Fruit fly (Drosophila melanogaster) whole organism, embryonic: ENCODE results near the gene Alms1a.
A peak's percentile ranks its signal among the peaks of the same experiment; 100 is the strongest.

Experiments used
- Awh ChIP-seq: fragments of 200-800 bp; sonication (Bioruptor generic); IDR thresholded peaks from 2 replicates; pipeline ENCODE4, ENCODE4 v1.3.6; 2022; ENCODE audit warnings: missing biosample characterization, missing genetic modification characterization
- CG10147 ChIP-seq: fragments of 200-800 bp; sonication (Bioruptor generic); optimal IDR thresholded peaks from 2 replicates; lab custom pipeline; 2019; ENCODE audit warnings: missing biosample characterization, mild to moderate bottlenecking, missing genetic modification characterization, moderate library complexity
- CG11560 ChIP-seq: fragments of 200-800 bp; sonication (Bioruptor generic); IDR thresholded peaks from 3 replicates; pipeline ENCODE4 v1.3.6; 2022; ENCODE audit warnings: missing biosample characterization, missing genetic modification characterization
- CG12104 ChIP-seq: fragments of 200-800 bp; sonication (Bioruptor generic); optimal IDR thresholded peaks from 3 replicates; lab custom pipeline; 2016; ENCODE audit warnings: missing biosample characterization, missing genetic modification characterization
- CG14050 ChIP-seq: fragments of 200-800 bp; sonication (Bioruptor generic); IDR thresholded peaks from 3 replicates; pipeline ENCODE4 v1.3.6; 2022; ENCODE audit warnings: missing biosample characterization, missing genetic modification characterization
- CG14710 ChIP-seq: fragments of 200-800 bp; sonication (Bioruptor generic); optimal IDR thresholded peaks from 3 replicates; lab custom pipeline; 2019; ENCODE audit warnings: missing biosample characterization, mild to moderate bottlenecking, missing genetic modification characterization, moderate library complexity
- CG15073 ChIP-seq: fragments of 200-800 bp; sonication (Bioruptor generic); optimal IDR thresholded peaks from 2 replicates; lab custom pipeline; 2016; ENCODE audit warnings: missing biosample characterization, missing genetic modification characterization
- CG15696 ChIP-seq: fragments of 200-800 bp; sonication (Bioruptor generic); optimal IDR thresholded peaks from 2 replicates; lab custom pipeline; 2019; ENCODE audit warnings: missing biosample characterization, mild to moderate bottlenecking, missing genetic modification characterization, moderate library complexity
- CG17186 ChIP-seq: fragments of 200-800 bp; sonication (Bioruptor generic); optimal IDR thresholded peaks from 3 replicates; lab custom pipeline; 2017; ENCODE audit warnings: missing biosample characterization, missing genetic modification reagents, missing genetic modification characterization
- CG17361 ChIP-seq: fragments of 200-800 bp; sonication (Bioruptor generic); IDR thresholded peaks from 3 replicates; pipeline ENCODE4 v1.3.6; 2022; ENCODE audit warnings: missing biosample characterization, missing genetic modification characterization
- CG2129 ChIP-seq: fragments of 200-800 bp; sonication (Bioruptor generic); IDR thresholded peaks from 2 replicates; pipeline ENCODE4 v1.3.6; 2022; ENCODE audit warnings: missing biosample characterization, missing genetic modification characterization; ENCODE audit not compliant: partially characterized antibody
- CG2712 ChIP-seq: fragments of 200-800 bp; optimal IDR thresholded peaks from 3 replicates; lab custom pipeline; 2019; ENCODE audit warnings: missing biosample characterization, mild to moderate bottlenecking, missing genetic modification characterization, moderate library complexity
- CG31388 ChIP-seq: fragments of 200-800 bp; sonication (Bioruptor generic); optimal IDR thresholded peaks from 2 replicates; lab custom pipeline; 2016; ENCODE audit warnings: missing biosample characterization, missing genetic modification characterization
- CG34422 ChIP-seq: fragments of 200-800 bp; sonication (Bioruptor generic); IDR thresholded peaks from 3 replicates; pipeline ENCODE4 v1.3.6; 2022; ENCODE audit warnings: missing biosample characterization, missing genetic modification characterization
- CG3726 ChIP-seq: fragments of 200-800 bp; sonication (Bioruptor generic); IDR thresholded peaks from 3 replicates; pipeline ENCODE4, ENCODE4 v1.3.6; 2022; ENCODE audit warnings: missing biosample characterization, missing genetic modification characterization
- CG8089 ChIP-seq: fragments of 200-800 bp; sonication (Bioruptor generic); optimal IDR thresholded peaks from 3 replicates; lab custom pipeline; 2016; ENCODE audit warnings: missing biosample characterization, missing genetic modification characterization
- CG9797 ChIP-seq: fragments of 200-800 bp; sonication (Bioruptor generic); optimal IDR thresholded peaks from 3 replicates; lab custom pipeline; 2018; ENCODE audit warnings: missing biosample characterization, mild to moderate bottlenecking, missing genetic modification characterization
- D ChIP-seq, 2 experiments: fragments of 200-800 bp in 1 of 2; fragments of >200 bp in 1 of 2; sonication (Bioruptor generic) in 1 of 2; optimal IDR thresholded peaks; 2 replicates in 1 of 2; 3 replicates in 1 of 2; lab custom pipeline; 2017; ENCODE audit warnings: mild to moderate bottlenecking in 1 of 2, missing biosample characterization in 1 of 2, missing genetic modification characterization in 1 of 2, missing genetic modification reagents in 1 of 2
- Dip2 ChIP-seq: fragments of 200-800 bp; sonication (Bioruptor generic); IDR thresholded peaks from 2 replicates; pipeline ENCODE4 v1.3.6; 2022; ENCODE audit warnings: missing biosample characterization, missing genetic modification characterization
- Doc2 ChIP-seq: fragments of 200-800 bp; sonication (Bioruptor generic); IDR thresholded peaks from 2 replicates; pipeline ENCODE4 v1.3.6; 2022; ENCODE audit warnings: missing biosample characterization, missing genetic modification characterization
- Dp ChIP-seq: fragments of 200-800 bp; sonication (Bioruptor generic); optimal IDR thresholded peaks from 2 replicates; lab custom pipeline; 2018; ENCODE audit warnings: missing biosample characterization, mild to moderate bottlenecking, missing genetic modification characterization, moderate library complexity
- Dref ChIP-seq: fragments of 200-800 bp; sonication (Bioruptor generic); IDR thresholded peaks from 2 replicates; pipeline ENCODE4 v1.3.6; 2022; ENCODE audit warnings: missing biosample characterization, missing genetic modification characterization
- E2f2 ChIP-seq: fragments of 200-800 bp; sonication (Bioruptor generic); IDR thresholded peaks from 2 replicates; pipeline ENCODE4 v1.3.6; 2022; ENCODE audit warnings: missing biosample characterization, missing genetic modification characterization
- Gsc ChIP-seq: fragments of 200-800 bp; sonication (Bioruptor generic); IDR thresholded peaks from 2 replicates; pipeline ENCODE4 v1.3.6; 2022; ENCODE audit warnings: missing biosample characterization, missing genetic modification characterization
- H15 ChIP-seq: fragments of 200-800 bp; sonication (Bioruptor generic); IDR thresholded peaks from 3 replicates; pipeline ENCODE4 v1.3.6; 2022; ENCODE audit warnings: missing biosample characterization, missing genetic modification characterization
- HLH3B ChIP-seq: fragments of 200-800 bp; sonication (Bioruptor generic); IDR thresholded peaks from 2 replicates; pipeline ENCODE4 v1.3.6; 2022; ENCODE audit warnings: missing biosample characterization, missing genetic modification characterization
- HLHmδ ChIP-seq: fragments of 200-800 bp; sonication (Bioruptor generic); optimal IDR thresholded peaks from 2 replicates; lab custom pipeline; 2018; ENCODE audit warnings: missing biosample characterization, mild to moderate bottlenecking, missing genetic modification characterization, moderate library complexity
- Lhr ChIP-seq: fragments of 200-800 bp; sonication (Bioruptor generic); optimal IDR thresholded peaks from 3 replicates; lab custom pipeline; 2017; ENCODE audit warnings: mild to moderate bottlenecking, missing biosample characterization, missing genetic modification reagents, missing genetic modification characterization
- Lpt ChIP-seq: fragments of >200 bp; optimal IDR thresholded peaks from 2 replicates; lab custom pipeline; 2018; ENCODE audit warnings: missing biosample characterization, missing genetic modification characterization
- Mes4 ChIP-seq: fragments of 200-800 bp; sonication (Bioruptor generic); optimal IDR thresholded peaks from 2 replicates; lab custom pipeline; 2016; ENCODE audit warnings: missing biosample characterization, missing genetic modification characterization
- Opbp ChIP-seq: fragments of 200-800 bp; sonication (Bioruptor generic); IDR thresholded peaks from 3 replicates; pipeline ENCODE4 v1.3.6; 2022; ENCODE audit warnings: missing biosample characterization, missing genetic modification characterization; ENCODE audit not compliant: partially characterized antibody
- Rfx ChIP-seq: fragments of 200-800 bp; sonication (Bioruptor generic); IDR thresholded peaks from 2 replicates; pipeline ENCODE4 v1.3.6; 2022; ENCODE audit warnings: missing biosample characterization, missing genetic modification characterization
- Sry-δ ChIP-seq: fragments of 200-800 bp; sonication (Bioruptor generic); optimal IDR thresholded peaks from 2 replicates; lab custom pipeline; 2016; ENCODE audit warnings: missing biosample characterization, missing genetic modification characterization
- Tbp ChIP-seq: fragments of >200 bp; optimal IDR thresholded peaks from 2 replicates; lab custom pipeline; 2018; ENCODE audit warnings: missing biosample characterization, missing genetic modification characterization
- Trl ChIP-seq, 3 experiments: fragments of >200 bp in 2 of 3; fragments of 200-800 bp in 1 of 3; sonication (Bioruptor generic) in 1 of 3; optimal IDR thresholded peaks; 2 replicates in 1 of 3; 3 replicates in 2 of 3; lab custom pipeline; 2016 to 2017; ENCODE audit warnings: missing biosample characterization in 1 of 3, missing genetic modification characterization in 1 of 3
- Usf ChIP-seq: fragments of 200-800 bp; sonication (Bioruptor generic); optimal IDR thresholded peaks from 2 replicates; lab custom pipeline; 2017; ENCODE audit warnings: missing genotype, missing biosample characterization, missing genetic modification characterization
- Xrp1 ChIP-seq: fragments of 200-800 bp; sonication (Bioruptor generic); IDR thresholded peaks from 2 replicates; pipeline ENCODE4 v1.3.6; 2022; ENCODE audit warnings: missing biosample characterization, missing genetic modification characterization
- al ChIP-seq: fragments of 200-800 bp; sonication (Bioruptor generic); IDR thresholded peaks from 2 replicates; pipeline ENCODE4 v1.3.6; 2022; ENCODE audit warnings: missing biosample characterization, missing genetic modification characterization
- btn ChIP-seq: fragments of 200-800 bp; sonication (Bioruptor generic); optimal IDR thresholded peaks from 2 replicates; lab custom pipeline; 2016; ENCODE audit warnings: missing biosample characterization, missing genetic modification characterization
- chinmo ChIP-seq: fragments of 200-800 bp; sonication (Bioruptor generic); IDR thresholded peaks from 4 replicates; pipeline ENCODE4 v1.3.6; 2022; ENCODE audit warnings: missing biosample characterization, missing genetic modification characterization; ENCODE audit not compliant: partially characterized antibody
- croc ChIP-seq: fragments of 200-800 bp; sonication (Bioruptor generic); conservative IDR thresholded peaks from 3 replicates; pipeline ENCODE4 v1.3.6; 2022; ENCODE audit warnings: missing biosample characterization, missing genetic modification characterization
- gce ChIP-seq: fragments of 200-800 bp; sonication (Bioruptor generic); IDR thresholded peaks from 3 replicates; pipeline ENCODE4 v1.3.6; 2022; ENCODE audit warnings: missing biosample characterization, missing genetic modification characterization
- gcm2 ChIP-seq: fragments of 200-800 bp; sonication (Bioruptor generic); optimal IDR thresholded peaks from 2 replicates; lab custom pipeline; 2016; ENCODE audit warnings: missing biosample characterization, missing genetic modification characterization
- ind ChIP-seq: fragments of 200-800 bp; sonication (Bioruptor generic); optimal IDR thresholded peaks from 3 replicates; lab custom pipeline; 2016; ENCODE audit warnings: missing biosample characterization, missing genetic modification characterization
- insv ChIP-seq, 2 experiments: fragments of 200-800 bp; sonication (Bioruptor generic); optimal IDR thresholded peaks; 3 replicates each; lab custom pipeline; 2016 to 2018; ENCODE audit warnings: missing biosample characterization in 2 of 2, missing genetic modification characterization in 2 of 2
- lmd ChIP-seq: fragments of 200-800 bp; sonication (Bioruptor generic); IDR thresholded peaks from 2 replicates; pipeline ENCODE4 v1.3.6; 2022; ENCODE audit warnings: missing biosample characterization, missing genetic modification characterization
- nerfin-1 ChIP-seq: fragments of 200-800 bp; sonication (Bioruptor generic); optimal IDR thresholded peaks from 3 replicates; lab custom pipeline; 2019; ENCODE audit warnings: missing biosample characterization, mild to moderate bottlenecking, missing genetic modification characterization, moderate library complexity
- pita ChIP-seq: fragments of 200-800 bp; sonication (Bioruptor generic); optimal IDR thresholded peaks from 2 replicates; lab custom pipeline; 2017; ENCODE audit warnings: missing biosample characterization, mild to moderate bottlenecking, missing genetic modification characterization
- rib ChIP-seq: fragments of 200-800 bp; sonication (Bioruptor generic); IDR thresholded peaks from 2 replicates; pipeline ENCODE4 v1.3.6; 2022; ENCODE audit warnings: missing biosample characterization, missing genetic modification characterization
- sug ChIP-seq: fragments of 200-800 bp; optimal IDR thresholded peaks from 2 replicates; lab custom pipeline; 2019; ENCODE audit warnings: missing biosample characterization, mild to moderate bottlenecking, missing genetic modification characterization, moderate library complexity

Alms1a gene

dm6 chrX:4684444-4684924, 48.7 kb upstream of the Alms1a start (continued):
- no peak for TF ChIP-seq CG15073 (GFP tag; lab: Kevin White, UChicago)
- TF ChIP-seq CG14710 (tag; lab: Kevin White, UChicago), result peak; percentile 95
- TF ChIP-seq HLH3B (GFP tag; lab: Robert Waterston, UW), result peak; percentile 88
- TF ChIP-seq Lhr, result peak; percentile 76
- peak; percentile 37; the same call in 1 of the 2 replicates for TF ChIP-seq Doc2 (GFP tag; lab: Robert Waterston, UW)
- TF ChIP-seq Opbp (GFP tag; lab: Robert Waterston, UW), result peak; percentile 78; the same call in 2 of the 3 replicates
- peak; percentile 73; the same call in 2 of the 3 replicates for TF ChIP-seq CG3726 (GFP tag; lab: Robert Waterston, UW)
- TF ChIP-seq D (optimal IDR thresholded peaks at IDR 0.05; lab: Kevin White, UChicago), result peak; percentile 52
- peak; percentile 60 for TF ChIP-seq D (GFP tag; optimal IDR thresholded peaks at IDR 0.05; lab: Kevin White, UChicago)
- peak; percentile 65 for TF ChIP-seq CG10147 (GFP tag; lab: Kevin White, UChicago)
- TF ChIP-seq CG2712, result peak; percentile 75
- TF ChIP-seq btn (GFP tag; lab: Kevin White, UChicago), result peak; percentile 47
- peak; percentile 92 for TF ChIP-seq lmd (GFP tag; lab: Robert Waterston, UW)
- peak; percentile 99 for TF ChIP-seq Sry-δ (GFP tag; lab: Kevin White, UChicago)
- peak; percentile 54 for TF ChIP-seq gcm2 (GFP tag; lab: Kevin White, UChicago)
- TF ChIP-seq Tbp, result no peak
- TF ChIP-seq CG17186 (GFP tag; lab: Kevin White, UChicago), result peak; percentile 49
- TF ChIP-seq CG9797 (GFP tag; lab: Kevin White, UChicago), result peak; percentile 72
- TF ChIP-seq insv (GFP tag; optimal IDR thresholded peaks at IDR 0.05; lab: Kevin White, UChicago), result peak in 1 of 2 experiments; percentile 65
- TF ChIP-seq Dref (GFP tag; lab: Robert Waterston, UW), result peak; percentile 62
- peak; percentile 62; the same call in 1 of the 3 replicates for TF ChIP-seq gce (GFP tag; lab: Robert Waterston, UW)
- no peak for TF ChIP-seq Dip2
- TF ChIP-seq Lpt, result no peak
- peak; percentile 17 for TF ChIP-seq CG31388 (GFP tag; lab: Kevin White, UChicago)
- peak; percentile 78 for TF ChIP-seq CG11560 (tag; lab: Robert Waterston, UW)
- TF ChIP-seq Trl (optimal IDR thresholded peaks at IDR 0.05; lab: Kevin White, UChicago), result peak; percentile 33 to 62
- peak; percentile 83 for TF ChIP-seq Trl (GFP tag; optimal IDR thresholded peaks at IDR 0.05; lab: Kevin White, UChicago)
- TF ChIP-seq Usf (GFP tag; lab: Kevin White, UChicago), result peak; percentile 56
- TF ChIP-seq H15 (GFP tag; lab: Robert Waterston, UW), result peak; percentile 74
- peak; percentile 46 for TF ChIP-seq Dp (GFP tag; lab: Kevin White, UChicago)
- no peak for TF ChIP-seq pita (GFP tag; lab: Kevin White, UChicago)
- TF ChIP-seq sug (tag; lab: Kevin White, UChicago), result peak; percentile 90
- peak; percentile 70 for TF ChIP-seq CG12104 (GFP tag; lab: Kevin White, UChicago)
- peak; percentile 65 for TF ChIP-seq CG8089 (GFP tag; lab: Kevin White, UChicago)
- peak; percentile 64 for TF ChIP-seq nerfin-1 (tag; lab: Kevin White, UChicago)
- TF ChIP-seq CG17361 (GFP tag; lab: Robert Waterston, UW), result peak; percentile 74
- TF ChIP-seq Rfx (GFP tag; lab: Robert Waterston, UW), result peak; percentile 96
- TF ChIP-seq rib, result peak; percentile 86
- TF ChIP-seq ind (GFP tag; lab: Kevin White, UChicago), result peak; percentile 86
- no peak for TF ChIP-seq HLHmδ (GFP tag; lab: Kevin White, UChicago)
- TF ChIP-seq Awh (GFP tag; lab: Robert Waterston, UW), result peak; percentile 87
- peak; percentile 73 for TF ChIP-seq E2f2
- peak; percentile 87 for TF ChIP-seq al (GFP tag; lab: Robert Waterston, UW)
- TF ChIP-seq Gsc (GFP tag; lab: Robert Waterston, UW), result peak; percentile 56; the same call in 1 of the 2 replicates
- peak; percentile 98 for TF ChIP-seq chinmo (GFP tag; lab: Robert Waterston, UW)
- peak; percentile 88 for TF ChIP-seq CG14050 (GFP tag; lab: Robert Waterston, UW)
- peak; percentile 94 for TF ChIP-seq CG34422 (GFP tag; lab: Robert Waterston, UW)
- TF ChIP-seq Mes4 (GFP tag; lab: Kevin White, UChicago), result peak; percentile 46
- peak; percentile 87 for TF ChIP-seq Xrp1 (GFP tag; lab: Robert Waterston, UW)
- peak; percentile 52 for TF ChIP-seq croc
- peak; percentile 75 for TF ChIP-seq CG2129 (GFP tag; lab: Robert Waterston, UW)
- TF ChIP-seq CG15696 (tag; lab: Kevin White, UChicago), result peak; percentile 61
